Worm (Caenorhabditis elegans) whole organism, L2 larva: Measurements from ENCODE around the gene C47A4.1.

Experiments
- F13H6.1 ChIP-seq: sonication (generic microtip); optimal IDR thresholded peaks from 2 replicates; lab custom pipeline; 2016; ENCODE audit warnings: missing genetic modification characterization, missing compliant biosample characterization
- Y55F3AM.14 ChIP-seq: fragments of 200-800 bp; sonication (Bioruptor generic); optimal IDR thresholded peaks from 2 replicates; lab custom pipeline; 2018; ENCODE audit warnings: mild to moderate bottlenecking, missing genetic modification characterization, missing compliant biosample characterization
- ZK546.5 ChIP-seq: sonication (generic microtip); optimal IDR thresholded peaks from 2 replicates; lab custom pipeline; 2017; ENCODE audit warnings: missing biosample characterization, missing genetic modification characterization
- aly-2 ChIP-seq: fragments of 150-350 bp; optimal IDR thresholded peaks from 2 replicates; lab custom pipeline; 2014; ENCODE audit warnings: missing biosample characterization, missing genetic modification characterization
- blmp-1 ChIP-seq: sonication (generic microtip); optimal IDR thresholded peaks from 2 replicates; lab custom pipeline; 2017; ENCODE audit warnings: missing genetic modification characterization, mild to moderate bottlenecking, missing compliant biosample characterization, antibody characterized with exemption, moderate library complexity; ENCODE audit not compliant: insufficient read depth
- ceh-16 ChIP-seq: fragments of 150-350 bp; optimal IDR thresholded peaks from 2 replicates; lab custom pipeline; 2014; ENCODE audit warnings: missing biosample characterization, missing genetic modification characterization
- ceh-82 ChIP-seq: fragments of 150-350 bp; optimal IDR thresholded peaks from 2 replicates; lab custom pipeline; 2014; ENCODE audit warnings: missing biosample characterization, missing genetic modification characterization
- crh-2 ChIP-seq: sonication (generic microtip); optimal IDR thresholded peaks from 2 replicates; lab custom pipeline; 2017; ENCODE audit warnings: missing biosample characterization, missing genetic modification characterization
- elt-1 ChIP-seq: fragments of 150-350 bp; optimal IDR thresholded peaks from 2 replicates; lab custom pipeline; 2014; ENCODE audit warnings: missing biosample characterization, missing genetic modification characterization
- elt-3 ChIP-seq: sonication (generic microtip); optimal IDR thresholded peaks from 2 replicates; lab custom pipeline; 2017; ENCODE audit warnings: missing biosample characterization, missing genetic modification characterization
- fos-1 ChIP-seq: fragments of 150-350 bp; optimal IDR thresholded peaks from 2 replicates; lab custom pipeline; 2014; ENCODE audit warnings: missing biosample characterization, missing genetic modification characterization
- gmeb-1 ChIP-seq: fragments of 150-350 bp; optimal IDR thresholded peaks from 2 replicates; lab custom pipeline; 2014; ENCODE audit warnings: missing biosample characterization, missing genetic modification characterization
- lin-11 ChIP-seq: fragments of 150-350 bp; sonication (generic microtip); optimal IDR thresholded peaks from 2 replicates; lab custom pipeline; 2014; ENCODE audit warnings: missing biosample characterization, missing genetic modification characterization, inconsistent platforms, mixed read lengths
- lin-13 ChIP-seq: fragments of 150-350 bp; optimal IDR thresholded peaks from 2 replicates; lab custom pipeline; 2014; ENCODE audit warnings: missing biosample characterization, missing genetic modification reagents, missing genetic modification characterization
- lsy-2 ChIP-seq, 2 experiments: fragments of 150-350 bp in 1 of 2; sonication (generic microtip) in 1 of 2; optimal IDR thresholded peaks; 2 replicates each; lab custom pipeline; 2014 to 2017; ENCODE audit warnings: missing biosample characterization in 2 of 2, missing genetic modification characterization in 2 of 2
- mab-5 ChIP-seq: fragments of 150-350 bp; optimal IDR thresholded peaks from 2 replicates; lab custom pipeline; 2014; ENCODE audit warnings: missing biosample characterization, missing genetic modification characterization
- mbf-1 ChIP-seq: sonication (generic microtip); optimal IDR thresholded peaks from 2 replicates; lab custom pipeline; 2017; ENCODE audit warnings: missing biosample characterization, missing genetic modification characterization
- nhr-11 ChIP-seq: fragments of 150-350 bp; optimal IDR thresholded peaks from 2 replicates; lab custom pipeline; 2014; ENCODE audit warnings: missing biosample characterization, missing genetic modification characterization
- nhr-129 ChIP-seq: fragments of 150-350 bp; optimal IDR thresholded peaks from 2 replicates; lab custom pipeline; 2014; ENCODE audit warnings: missing biosample characterization, missing genetic modification characterization
- nhr-21 ChIP-seq: fragments of 150-350 bp; optimal IDR thresholded peaks from 2 replicates; lab custom pipeline; 2014; ENCODE audit warnings: missing biosample characterization, missing genetic modification characterization
- nhr-23 ChIP-seq: fragments of 150-350 bp; optimal IDR thresholded peaks from 2 replicates; lab custom pipeline; 2014; ENCODE audit warnings: missing biosample characterization, missing genetic modification reagents, missing genetic modification characterization
- nhr-237 ChIP-seq: fragments of 150-350 bp; optimal IDR thresholded peaks from 2 replicates; lab custom pipeline; 2014; ENCODE audit warnings: missing biosample characterization, missing genetic modification characterization
- nhr-25 ChIP-seq: fragments of 150-350 bp; sonication (generic microtip); optimal IDR thresholded peaks from 3 replicates; lab custom pipeline; 2014; ENCODE audit warnings: missing biosample characterization, missing genetic modification characterization
- nhr-77 ChIP-seq: fragments of 150-350 bp; optimal IDR thresholded peaks from 2 replicates; lab custom pipeline; 2014; ENCODE audit warnings: missing biosample characterization, missing genetic modification characterization
- peb-1 ChIP-seq: fragments of 150-350 bp; optimal IDR thresholded peaks from 2 replicates; lab custom pipeline; 2014; ENCODE audit warnings: missing biosample characterization, missing genetic modification characterization
- sem-4 ChIP-seq: fragments of 150-350 bp; optimal IDR thresholded peaks from 2 replicates; lab custom pipeline; 2014; ENCODE audit warnings: missing biosample characterization, missing genetic modification reagents, missing genetic modification characterization
- skn-1 ChIP-seq: sonication (generic microtip); optimal IDR thresholded peaks from 2 replicates; lab custom pipeline; 2017; ENCODE audit warnings: missing biosample characterization, missing genetic modification characterization
- sma-3 ChIP-seq: sonication (generic microtip); optimal IDR thresholded peaks from 2 replicates; lab custom pipeline; 2016; ENCODE audit warnings: missing genetic modification reagents, missing genetic modification characterization, missing compliant biosample characterization
- sma-9 ChIP-seq, 2 experiments: fragments of 150-350 bp in 1 of 2; sonication (generic microtip) in 1 of 2; optimal IDR thresholded peaks; 2 replicates each; lab custom pipeline; 2014 to 2016; ENCODE audit warnings: missing genetic modification characterization in 2 of 2, mild to moderate bottlenecking in 1 of 2, missing biosample characterization in 1 of 2, missing compliant biosample characterization in 1 of 2, missing genetic modification reagents in 1 of 2, moderate library complexity in 1 of 2
- unc-39 ChIP-seq: fragments of 150-350 bp; optimal IDR thresholded peaks from 2 replicates; lab custom pipeline; 2014; ENCODE audit warnings: missing biosample characterization, missing genetic modification characterization
- unc-55 ChIP-seq: fragments of 150-350 bp; sonication (generic microtip); optimal IDR thresholded peaks from 3 replicates; lab custom pipeline; 2014; ENCODE audit warnings: missing biosample characterization, missing genetic modification reagents, missing genetic modification characterization
- unc-62 ChIP-seq: fragments of 150-350 bp; optimal IDR thresholded peaks from 2 replicates; lab custom pipeline; 2014; ENCODE audit warnings: missing biosample characterization, missing genetic modification reagents, missing genetic modification characterization
- zag-1 ChIP-seq: fragments of 150-350 bp; optimal IDR thresholded peaks from 2 replicates; lab custom pipeline; 2014; ENCODE audit warnings: missing biosample characterization, missing genetic modification characterization
- ztf-1 ChIP-seq: fragments of 200-800 bp; sonication (Bioruptor generic); conservative IDR thresholded peaks from 2 replicates; pipeline ENCODE4 v1.3.6; 2022; ENCODE audit warnings: missing genetic modification characterization, missing compliant biosample characterization
- ztf-11 ChIP-seq: sonication (generic microtip); optimal IDR thresholded peaks from 2 replicates; lab custom pipeline; 2017; ENCODE audit warnings: missing biosample characterization, missing genetic modification characterization

C47A4.1 gene

ce11 chrIV:13745409-13745808 lies 29.2 kb upstream of the C47A4.1 start, which contains the start of gene C47A4.5:
Gene C47A4.5, plus strand, starts transcription at chrIV:13745709.
- TF ChIP-seq ztf-11 (tag; lab: Kevin White, UChicago) (no peak), unc-62 (GFP tag; lab: Kevin White, UChicago) (no peak), nhr-25 (no peak), nhr-237 (tag; lab: Kevin White, UChicago) (no peak), lsy-2 (tag; optimal IDR thresholded peaks at IDR 0.05; lab: Kevin White, UChicago) (no peak), Y55F3AM.14 (GFP tag; lab: Kevin White, UChicago) (no peak), sem-4 (tag; lab: Kevin White, UChicago) (no peak), blmp-1 (tag; lab: Kevin White, UChicago) (no peak), nhr-21 (tag; lab: Kevin White, UChicago) (no peak), ceh-82 (tag; lab: Kevin White, UChicago) (no peak), nhr-23 (tag; lab: Kevin White, UChicago) (no peak), ceh-16 (tag; lab: Kevin White, UChicago) (no peak), peb-1 (tag; lab: Kevin White, UChicago) (no peak)

ce11 chrIV:13742244-13742643 lies 26.1 kb upstream of the C47A4.1 start, which contains the start of gene C47A4.3:
Gene C47A4.3, minus strand, starts transcription at chrIV:13742344.
- TF ChIP-seq lin-13 (GFP tag; lab: Kevin White, UChicago) (no peak), mab-5 (tag; lab: Kevin White, UChicago) (no peak), mbf-1 (tag; lab: Kevin White, UChicago) (no peak), unc-55 (GFP tag; lab: Kevin White, UChicago) (no peak), nhr-129 (tag; lab: Kevin White, UChicago) (no peak), lsy-2 (tag; optimal IDR thresholded peaks at IDR 0.05; lab: Kevin White, UChicago) (no peak), sma-9 (GFP tag; optimal IDR thresholded peaks at IDR 0.05; lab: Kevin White, UChicago) (no peak), sma-9 (tag; optimal IDR thresholded peaks at IDR 0.05; lab: Kevin White, UChicago) (no peak), nhr-25 (no peak), nhr-23 (tag; lab: Kevin White, UChicago) (no peak), sma-3 (GFP tag; lab: Kevin White, UChicago) (no peak)

DNA sequence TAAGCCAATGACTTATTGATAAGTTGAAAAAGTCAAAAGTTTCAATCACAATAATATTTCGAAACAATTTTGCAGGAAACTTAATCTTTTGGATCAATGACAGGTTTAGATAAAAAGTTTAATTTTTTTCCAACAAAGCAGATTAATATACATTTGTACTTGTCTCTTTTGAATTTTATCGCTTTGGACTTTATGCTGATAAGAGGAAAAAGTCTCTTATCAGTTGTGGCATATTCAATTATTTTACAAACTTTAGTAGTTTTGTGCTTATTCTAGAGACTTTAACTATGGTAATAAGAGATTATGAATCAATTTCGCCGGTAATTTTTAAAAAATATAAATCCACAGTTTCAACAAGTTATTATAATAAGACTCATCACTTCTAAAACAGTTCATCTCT lies 11.7 kb upstream of the C47A4.1 start:
- TF ChIP-seq sma-9 (GFP tag; optimal IDR thresholded peaks at IDR 0.05; lab: Kevin White, UChicago) (peak; percentile 32), sma-9 (tag; optimal IDR thresholded peaks at IDR 0.05; lab: Kevin White, UChicago) (no peak), nhr-11 (no peak), fos-1 (peak; percentile 67)
- TF ChIP-seq, all 48 proteins: peak for 2

- TF ChIP-seq nhr-23 (tag; lab: Kevin White, UChicago), result no peak
- no peak for TF ChIP-seq lin-11 (tag; lab: Kevin White, UChicago)
- TF ChIP-seq zag-1 (tag; lab: Kevin White, UChicago), result no peak
- no peak for TF ChIP-seq gmeb-1 (tag; lab: Kevin White, UChicago)
- TF ChIP-seq peb-1 (tag; lab: Kevin White, UChicago), result no peak
- TF ChIP-seq elt-1 (tag; lab: Kevin White, UChicago), result no peak
- no peak for TF ChIP-seq unc-39
- TF ChIP-seq fos-1, result no peak
- no peak for TF ChIP-seq lsy-2 (tag; optimal IDR thresholded peaks at IDR 0.05; lab: Kevin White, UChicago)
- no peak for TF ChIP-seq aly-2 (tag; lab: Kevin White, UChicago)
- TF ChIP-seq mab-5 (tag; lab: Kevin White, UChicago), result no peak
Measured at ce11 chrIV:13726630-13727029, 10.5 kb upstream of the C47A4.1 start, which contains the start of gene ent-4. Gene ent-4, plus strand, starts transcription at chrIV:13726930.

ce11 chrIV:13725201-13725600 lies 9.0 kb upstream of the C47A4.1 start:
- no peak for TF ChIP-seq unc-39
- TF ChIP-seq ceh-16 (tag; lab: Kevin White, UChicago), result no peak
- TF ChIP-seq Y55F3AM.14 (GFP tag; lab: Kevin White, UChicago), result no peak
- TF ChIP-seq nhr-77 (tag; lab: Kevin White, UChicago), result no peak
- TF ChIP-seq crh-2 (tag; lab: Kevin White, UChicago), result peak; percentile 58
- TF ChIP-seq sma-9 (GFP tag; optimal IDR thresholded peaks at IDR 0.05; lab: Kevin White, UChicago), result peak; percentile 81
- TF ChIP-seq sma-9 (tag; optimal IDR thresholded peaks at IDR 0.05; lab: Kevin White, UChicago), result no peak
- TF ChIP-seq F13H6.1, result peak; percentile 34
- peak; percentile 77 for TF ChIP-seq skn-1 (tag; lab: Kevin White, UChicago)
- TF ChIP-seq unc-55 (GFP tag; lab: Kevin White, UChicago), result no peak
- TF ChIP-seq ztf-1, result no peak
- peak; percentile 30 for TF ChIP-seq gmeb-1 (tag; lab: Kevin White, UChicago)
- TF ChIP-seq fos-1, result peak; percentile 93
- peak; percentile 52 for TF ChIP-seq sma-3 (GFP tag; lab: Kevin White, UChicago)
- TF ChIP-seq ZK546.5 (tag; lab: Kevin White, UChicago), result no peak
- TF ChIP-seq elt-3 (tag; lab: Kevin White, UChicago), result no peak
- no peak for TF ChIP-seq lin-11 (tag; lab: Kevin White, UChicago)
- TF ChIP-seq nhr-129 (tag; lab: Kevin White, UChicago), result peak; percentile 57
- TF ChIP-seq, all 48 proteins: peak for 8
